Worm (Caenorhabditis elegans) whole organism, early embryonic: ENCODE measurements around the gene syd-1.

Experiments used
- B0310.2 ChIP-seq: sonication (generic microtip); optimal IDR thresholded peaks from 2 replicates; lab custom pipeline; 2016; ENCODE audit warnings: mild to moderate bottlenecking, missing genetic modification characterization, missing compliant biosample characterization
- aly-1 ChIP-seq: sonication (generic microtip); optimal IDR thresholded peaks from 2 replicates; lab custom pipeline; 2016; ENCODE audit warnings: missing genetic modification characterization, missing compliant biosample characterization
- ama-1 ChIP-seq: fragments of 150-350 bp; optimal IDR thresholded peaks from 2 replicates; lab custom pipeline; 2014
- ceh-13 ChIP-seq: fragments of 200-800 bp; sonication (Bioruptor generic); optimal IDR thresholded peaks from 2 replicates; lab custom pipeline; 2018; ENCODE audit warnings: mild to moderate bottlenecking, missing genetic modification characterization, missing compliant biosample characterization
- ceh-36 ChIP-seq: sonication (generic microtip); optimal IDR thresholded peaks from 2 replicates; lab custom pipeline; 2016; ENCODE audit warnings: missing genetic modification characterization, inconsistent platforms, missing compliant biosample characterization
- flt-1 ChIP-seq: fragments of 200-800 bp; sonication (Bioruptor generic); IDR thresholded peaks from 2 replicates; pipeline ENCODE4 v1.3.6; 2022; ENCODE audit warnings: missing genetic modification characterization, missing compliant biosample characterization
- hmbx-1 ChIP-seq: sonication (generic microtip); optimal IDR thresholded peaks from 2 replicates; lab custom pipeline; 2016; ENCODE audit warnings: mild to moderate bottlenecking, missing genetic modification characterization, missing compliant biosample characterization
- hmg-4 ChIP-seq: fragments of 200-800 bp; sonication (Bioruptor generic); optimal IDR thresholded peaks from 2 replicates; lab custom pipeline; 2018; ENCODE audit warnings: mild to moderate bottlenecking, missing genetic modification characterization, missing compliant biosample characterization
- pes-1 ChIP-seq: fragments of 200-800 bp; sonication (Bioruptor generic); IDR thresholded peaks from 2 replicates; pipeline ENCODE4 v1.3.6; 2022; ENCODE audit warnings: missing genetic modification reagents, missing genetic modification characterization, missing compliant biosample characterization
- sea-1 ChIP-seq: fragments of 200-800 bp; sonication (Bioruptor generic); conservative IDR thresholded peaks from 2 replicates; pipeline ENCODE4 v1.3.6; 2022; ENCODE audit warnings: missing genetic modification characterization, missing compliant biosample characterization
- tbx-11 ChIP-seq: fragments of 200-800 bp; sonication (Bioruptor generic); IDR thresholded peaks from 2 replicates; pipeline ENCODE4 v1.3.6; 2022; ENCODE audit warnings: missing genetic modification characterization, missing compliant biosample characterization
- tra-4 ChIP-seq: sonication (generic microtip); optimal IDR thresholded peaks from 2 replicates; lab custom pipeline; 2017; ENCODE audit warnings: missing genetic modification characterization, missing compliant biosample characterization

DNA sequence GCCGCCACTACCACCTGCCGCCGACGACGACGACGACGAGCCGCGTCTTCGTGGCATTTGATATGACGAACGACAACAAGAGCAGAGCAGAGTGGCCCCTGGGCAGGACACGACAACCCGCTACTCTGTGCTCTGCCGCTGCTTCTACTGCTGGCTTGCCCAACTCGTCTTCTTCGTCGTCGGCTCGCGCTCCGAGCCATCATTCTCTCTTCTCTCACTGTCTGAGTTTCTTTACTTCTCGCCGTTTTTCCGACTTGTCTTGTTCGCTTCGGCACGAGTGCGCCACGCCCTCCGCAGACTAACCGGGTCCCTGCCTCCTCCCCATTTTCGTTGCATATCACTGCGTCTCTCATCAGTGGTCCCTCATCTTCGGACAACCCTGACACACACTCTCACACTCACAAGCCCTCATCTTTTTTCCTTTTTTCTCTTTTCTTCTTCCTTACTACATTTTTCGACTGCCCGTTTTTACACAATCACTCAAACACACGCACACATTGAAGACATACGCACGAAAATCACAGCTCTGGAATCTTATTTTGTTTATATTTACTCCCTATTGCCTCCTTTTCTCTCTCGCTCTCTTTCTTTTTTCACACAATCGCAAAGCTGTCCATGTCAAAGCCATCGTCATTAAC is 47.4 kb upstream of the syd-1 start:
- TF ChIP-seq ceh-36 (tag; lab: Kevin White, UChicago) (no peak), ama-1 (lab: Kevin White, UChicago) (no peak), B0310.2 (no peak), sea-1 (GFP tag; lab: Robert Waterston, UW) (no peak), hmg-4 (no peak), tra-4 (tag; lab: Kevin White, UChicago) (no peak), flt-1 (GFP tag; lab: Robert Waterston, UW) (no peak), aly-1 (tag; lab: Kevin White, UChicago) (no peak), ceh-13 (GFP tag; lab: Kevin White, UChicago) (no peak), pes-1 (no peak), tbx-11 (GFP tag; lab: Robert Waterston, UW) (no peak), hmbx-1 (tag; lab: Kevin White, UChicago) (no peak)
